Worm (Caenorhabditis elegans): ENCODE data around the gene C34B4.5.

- TF ChIP-seq him-1 (tag; optimal IDR thresholded peaks at IDR 0.05) (no peak), dao-5 (tag; optimal IDR thresholded peaks at IDR 0.05) (no peak), W03F9.2 (tag; optimal IDR thresholded peaks at IDR 0.05) (no peak)
Observed at ce11 chrV:13074148-13074547, 21.6 kb upstream of the C34B4.5 start.

Data from whole organism, L4/young adult.